Worm (Caenorhabditis elegans): Measurements from ENCODE around the gene pqn-70.

pqn-70 gene

ce11 chrV:11196631-11197258, 31.8 kb downstream of the pqn-70 start:
- TF ChIP-seq sea-1 (GFP tag; conservative IDR thresholded peaks at IDR 0.05), result no peak
- no peak for TF ChIP-seq hnd-1 (tag; optimal IDR thresholded peaks at IDR 0.05)
- no peak for TF ChIP-seq pes-1 (GFP tag; IDR thresholded peaks at IDR 0.05)
- TF ChIP-seq tbx-11 (GFP tag; IDR thresholded peaks at IDR 0.05), result no peak
- TF ChIP-seq hmbx-1 (tag; optimal IDR thresholded peaks at IDR 0.05), result no peak
- no peak for TF ChIP-seq ceh-13 (GFP tag; optimal IDR thresholded peaks at IDR 0.05)
- no peak for TF ChIP-seq hmg-4 (GFP tag; optimal IDR thresholded peaks at IDR 0.05)
- no peak for TF ChIP-seq ets-7 (tag; optimal IDR thresholded peaks at IDR 0.05)

ce11 chrV:11196109-11196508, 32.4 kb downstream of the pqn-70 start, which contains the start of gene clc-6:
Gene clc-6, minus strand, starts transcription at chrV:11196209.
- TF ChIP-seq pes-1 (GFP tag; IDR thresholded peaks at IDR 0.05) (no peak), ama-1 (optimal IDR thresholded peaks at IDR 0.05) (no peak), B0310.2 (tag; optimal IDR thresholded peaks at IDR 0.05) (no peak), hmbx-1 (tag; optimal IDR thresholded peaks at IDR 0.05) (no peak), aly-1 (tag; optimal IDR thresholded peaks at IDR 0.05) (no peak)

- TF ChIP-seq aly-1 (tag; optimal IDR thresholded peaks at IDR 0.05) (no peak), tbx-37 (GFP tag; conservative IDR thresholded peaks at IDR 0.05) (no peak), B0310.2 (tag; optimal IDR thresholded peaks at IDR 0.05) (no peak), hmg-4 (GFP tag; optimal IDR thresholded peaks at IDR 0.05) (no peak), ama-1 (optimal IDR thresholded peaks at IDR 0.05) (no peak)
Observed at ce11 chrV:11190983-11191382, 37.5 kb downstream of the pqn-70 start, which contains the start of gene lgc-49. Gene lgc-49, plus strand, starts transcription at chrV:11191283.

ce11 chrV:11182925-11183324, 45.6 kb downstream of the pqn-70 start, which contains the start of gene cnc-10:
Gene cnc-10, plus strand, starts transcription at chrV:11183225.
- TF ChIP-seq tra-4 (tag; optimal IDR thresholded peaks at IDR 0.05) (no peak), sea-1 (GFP tag; conservative IDR thresholded peaks at IDR 0.05) (no peak), hmg-4 (GFP tag; optimal IDR thresholded peaks at IDR 0.05) (no peak), ama-1 (optimal IDR thresholded peaks at IDR 0.05) (no peak), ceh-36 (tag; optimal IDR thresholded peaks at IDR 0.05) (no peak), F13C5.2 (tag; optimal IDR thresholded peaks at IDR 0.05) (no peak), ets-7 (tag; optimal IDR thresholded peaks at IDR 0.05) (no peak), hnd-1 (tag; optimal IDR thresholded peaks at IDR 0.05) (no peak), tbx-37 (GFP tag; conservative IDR thresholded peaks at IDR 0.05) (no peak), hmbx-1 (tag; optimal IDR thresholded peaks at IDR 0.05) (no peak)

- TF ChIP-seq scrt-1 (GFP tag; IDR thresholded peaks at IDR 0.05), result no peak
- TF ChIP-seq ceh-36 (tag; optimal IDR thresholded peaks at IDR 0.05), result no peak
- TF ChIP-seq hmg-4 (GFP tag; optimal IDR thresholded peaks at IDR 0.05), result no peak
- no peak for TF ChIP-seq tbx-37 (GFP tag; conservative IDR thresholded peaks at IDR 0.05)
- no peak for TF ChIP-seq ama-1 (optimal IDR thresholded peaks at IDR 0.05)
Observed at ce11 chrV:11180951-11181350, 47.6 kb downstream of the pqn-70 start.

ce11 chrV:11177577-11177976, 50.9 kb downstream of the pqn-70 start, which contains the start of gene gpa-1:
Gene gpa-1, minus strand, starts transcription at chrV:11177677.
- TF ChIP-seq pes-1 (GFP tag; IDR thresholded peaks at IDR 0.05) (no peak), tbx-11 (GFP tag; IDR thresholded peaks at IDR 0.05) (no peak), tra-4 (tag; optimal IDR thresholded peaks at IDR 0.05) (no peak), B0310.2 (tag; optimal IDR thresholded peaks at IDR 0.05) (no peak), sea-1 (GFP tag; conservative IDR thresholded peaks at IDR 0.05) (no peak), ceh-36 (tag; optimal IDR thresholded peaks at IDR 0.05) (no peak), flt-1 (GFP tag; IDR thresholded peaks at IDR 0.05) (no peak), scrt-1 (GFP tag; IDR thresholded peaks at IDR 0.05) (no peak), hmbx-1 (tag; optimal IDR thresholded peaks at IDR 0.05) (no peak), hnd-1 (tag; optimal IDR thresholded peaks at IDR 0.05) (no peak), F13C5.2 (tag; optimal IDR thresholded peaks at IDR 0.05) (no peak), ets-7 (tag; optimal IDR thresholded peaks at IDR 0.05) (no peak), aly-1 (tag; optimal IDR thresholded peaks at IDR 0.05) (no peak), ama-1 (optimal IDR thresholded peaks at IDR 0.05) (no peak), ceh-13 (GFP tag; optimal IDR thresholded peaks at IDR 0.05) (no peak), tbx-37 (GFP tag; conservative IDR thresholded peaks at IDR 0.05) (no peak), hmg-4 (GFP tag; optimal IDR thresholded peaks at IDR 0.05) (no peak)
